Worm (Caenorhabditis elegans): ENCODE measurements around the gene nhr-203.

- TF ChIP-seq aly-2 (tag; optimal IDR thresholded peaks at IDR 0.05) (no peak), nhr-12 (tag; optimal IDR thresholded peaks at IDR 0.05) (no peak), mdl-1 (tag; optimal IDR thresholded peaks at IDR 0.05) (no peak), ztf-4 (tag; optimal IDR thresholded peaks at IDR 0.05) (no peak), alr-1 (tag; optimal IDR thresholded peaks at IDR 0.05) (no peak), elt-3 (tag; optimal IDR thresholded peaks at IDR 0.05) (no peak), nhr-10 (tag; optimal IDR thresholded peaks at IDR 0.05) (no peak), unc-62 (GFP tag; optimal IDR thresholded peaks at IDR 0.05) (no peak), unc-39 (tag; optimal IDR thresholded peaks at IDR 0.05) (no peak), blmp-1 (tag; optimal IDR thresholded peaks at IDR 0.05; ENCODE audit: insufficient read depth) (no peak), ama-1 (optimal IDR thresholded peaks at IDR 0.05) (no peak), nhr-21 (tag; optimal IDR thresholded peaks at IDR 0.05) (no peak), ZK546.5 (tag; optimal IDR thresholded peaks at IDR 0.05) (no peak)
Observed at ce11 chrV:486684-487083, 27.1 kb downstream of the nhr-203 start, which contains the start of gene nhr-211.
